Fruit fly (Drosophila melanogaster): ENCODE data around the gene CG4911.

CG4911 gene

DNA sequence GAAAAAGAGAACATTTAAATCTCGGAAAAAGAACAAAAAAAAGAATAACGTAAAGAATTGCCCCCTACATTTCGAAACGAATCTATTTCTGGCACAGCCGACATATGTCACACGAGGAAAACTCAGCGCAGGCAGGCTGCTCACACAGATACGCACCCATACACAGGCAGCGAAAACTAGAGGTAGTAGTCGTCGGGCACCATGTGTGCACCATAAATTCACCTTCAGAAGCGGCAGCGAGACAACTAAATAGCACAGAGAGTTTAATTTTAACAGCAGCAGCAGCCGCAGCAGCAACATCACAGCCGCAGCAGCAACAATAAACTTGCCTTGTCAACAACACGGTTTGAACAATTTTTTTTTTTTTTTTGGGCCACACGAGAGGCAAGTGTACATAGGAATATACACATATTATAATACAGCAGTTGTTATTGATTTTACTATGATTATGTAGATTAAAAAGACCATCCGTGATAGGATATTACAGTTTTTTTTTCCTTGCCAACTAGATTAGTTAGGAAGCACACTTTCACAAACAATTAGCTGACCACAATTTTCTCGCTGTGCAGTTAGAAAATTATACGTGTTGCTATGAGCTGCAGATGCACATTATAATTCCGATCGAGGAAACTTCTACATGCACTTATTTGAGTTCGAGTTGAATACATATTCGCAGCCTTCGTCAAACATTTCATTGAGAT is 41.2 kb upstream of the CG4911 start (continued):
- TF ChIP-seq CG18262 (tag; optimal IDR thresholded peaks at IDR 0.05) (peak; percentile 6), CG14014 (GFP tag; IDR thresholded peaks at IDR 0.05) (no peak), CG7786 (GFP tag; optimal IDR thresholded peaks at IDR 0.05) (no peak), CG7745 (tag; optimal IDR thresholded peaks at IDR 0.05) (no peak), YL-1 (GFP tag; optimal IDR thresholded peaks at IDR 0.05) (no peak), zf30C (GFP tag; optimal IDR thresholded peaks at IDR 0.05) (no peak), CG11560 (tag; IDR thresholded peaks at IDR 0.05) (no peak), eyg (GFP tag; optimal IDR thresholded peaks at IDR 0.05) (no peak), odd (GFP tag; optimal IDR thresholded peaks at IDR 0.05) (no peak), CG1233 (GFP tag; optimal IDR thresholded peaks at IDR 0.05) (no peak), NC2β (GFP tag; optimal IDR thresholded peaks at IDR 0.05) (no peak), CG9817 (tag; optimal IDR thresholded peaks at IDR 0.05) (no peak), Dip2 (GFP tag; IDR thresholded peaks at IDR 0.05) (no peak), CG12391 (tag; optimal IDR thresholded peaks at IDR 0.05) (no peak), sob (GFP tag; IDR thresholded peaks at IDR 0.05) (no peak), Adf1 (GFP tag; IDR thresholded peaks at IDR 0.05) (no peak), chinmo (GFP tag; IDR thresholded peaks at IDR 0.05; ENCODE audit: partially characterized antibody) (0 out of 4 replicates have a peak, but pooled peaks have one; percentile 63), Asciz (GFP tag; optimal IDR thresholded peaks at IDR 0.05) (no peak), shn (GFP tag; optimal IDR thresholded peaks at IDR 0.05) (no peak), ftz-f1 (GFP tag; optimal IDR thresholded peaks at IDR 0.05) (no peak), Med (GFP tag) (peak; percentile 46), Opbp (GFP tag; IDR thresholded peaks at IDR 0.05; ENCODE audit: partially characterized antibody) (no peak), CG16779 (GFP tag; IDR thresholded peaks at IDR 0.05) (no peak), dan (GFP tag; IDR thresholded peaks at IDR 0.05) (no peak), wdn (GFP tag; IDR thresholded peaks at IDR 0.05) (no peak), CG10654 (GFP tag; optimal IDR thresholded peaks at IDR 0.05) (no peak), sug (tag; optimal IDR thresholded peaks at IDR 0.05) (no peak), Sox102F (GFP tag; optimal IDR thresholded peaks at IDR 0.05) (no peak), bsh (GFP tag; optimal IDR thresholded peaks at IDR 0.05) (peak in 1 of 2 experiments; percentile 6), aop (GFP tag; IDR thresholded peaks at IDR 0.05) (no peak), Dp (GFP tag; optimal IDR thresholded peaks at IDR 0.05) (no peak), fru (optimal IDR thresholded peaks at IDR 0.05) (no peak), z (GFP tag; IDR thresholded peaks at IDR 0.05) (no peak), gem (tag; optimal IDR thresholded peaks at IDR 0.05) (peak; percentile 14), slou (GFP tag; optimal IDR thresholded peaks at IDR 0.05) (no peak), p53 (GFP tag; optimal IDR thresholded peaks at IDR 0.05) (no peak), Camta (GFP tag; optimal IDR thresholded peaks at IDR 0.05) (no peak), bab2 (GFP tag; optimal IDR thresholded peaks at IDR 0.05) (no peak), CG3407 (GFP tag; optimal IDR thresholded peaks at IDR 0.05) (no peak), org-1 (GFP tag; optimal IDR thresholded peaks at IDR 0.05) (no peak), CG8359 (GFP tag; optimal IDR thresholded peaks at IDR 0.05; ENCODE audit: borderline replicate concordance) (no peak), CG4404 (GFP tag; IDR thresholded peaks at IDR 0.05) (no peak), CG16815 (GFP tag; optimal IDR thresholded peaks at IDR 0.05) (no peak), CG31224 (GFP tag; IDR thresholded peaks at IDR 0.05) (no peak), Xbp1 (GFP tag; optimal IDR thresholded peaks at IDR 0.05) (no peak), CG17802 (tag; optimal IDR thresholded peaks at IDR 0.05) (no peak), pan (optimal IDR thresholded peaks at IDR 0.05) (no peak), pan (GFP tag; optimal IDR thresholded peaks at IDR 0.05 in 1 of 2, IDR thresholded peaks at IDR 0.05 in 1 of 2) (no peak), sc (optimal IDR thresholded peaks at IDR 0.05) (no peak), sc (GFP tag; optimal IDR thresholded peaks at IDR 0.05) (no peak), Fer1 (GFP tag; optimal IDR thresholded peaks at IDR 0.05) (no peak), tup (GFP tag; optimal IDR thresholded peaks at IDR 0.05) (no peak)
